Worm (Caenorhabditis elegans) whole organism, L1 larva: ENCODE data around the gene C40H1.8.

Experiments
- elt-2 ChIP-seq: sonication (generic microtip); optimal IDR thresholded peaks from 2 replicates; lab custom pipeline; 2016; ENCODE audit warnings: missing genetic modification characterization, mild to moderate bottlenecking, inconsistent platforms, missing compliant biosample characterization, missing genetic modification reagents
- hlh-17 ChIP-seq: fragments of 200-800 bp; sonication (Bioruptor generic); optimal IDR thresholded peaks from 2 replicates; lab custom pipeline; 2018; ENCODE audit warnings: missing genetic modification characterization, mild to moderate bottlenecking, missing compliant biosample characterization, moderate library complexity, borderline replicate concordance
- nhr-47 ChIP-seq: sonication (generic microtip); optimal IDR thresholded peaks from 2 replicates; lab custom pipeline; 2016; ENCODE audit warnings: mild to moderate bottlenecking, missing genetic modification characterization, moderate library complexity, missing compliant biosample characterization
- nhr-77 ChIP-seq: fragments of 150-350 bp; optimal IDR thresholded peaks from 2 replicates; lab custom pipeline; 2014; ENCODE audit warnings: missing biosample characterization, missing genetic modification characterization
- snpc-4 ChIP-seq: fragments of 150-350 bp; optimal IDR thresholded peaks from 2 replicates; lab custom pipeline; 2014; ENCODE audit warnings: missing biosample characterization, missing genetic modification characterization
- sup-37 ChIP-seq: fragments of 200-800 bp; sonication (Bioruptor generic); optimal IDR thresholded peaks from 2 replicates; lab custom pipeline; 2018; ENCODE audit warnings: mild to moderate bottlenecking, missing genetic modification characterization, missing compliant biosample characterization
- zag-1 ChIP-seq: fragments of 150-350 bp; optimal IDR thresholded peaks from 2 replicates; lab custom pipeline; 2014; ENCODE audit warnings: missing biosample characterization, missing genetic modification characterization
- ztf-11 ChIP-seq, 2 experiments: sonication (generic microtip); optimal IDR thresholded peaks; 2 replicates each; lab custom pipeline; 2016 to 2017; ENCODE audit warnings: missing genetic modification characterization in 2 of 2, missing biosample characterization in 1 of 2, missing compliant biosample characterization in 1 of 2
- ztf-4 ChIP-seq: fragments of 150-350 bp; optimal IDR thresholded peaks from 2 replicates; lab custom pipeline; 2014; ENCODE audit warnings: missing biosample characterization, missing genetic modification characterization

ce11 chrIII:9335076-9335475, 20.6 kb downstream of the C40H1.8 start:
- TF ChIP-seq ztf-4 (tag; lab: Kevin White, UChicago) (no peak), elt-2 (tag; lab: Kevin White, UChicago) (no peak), ztf-11 (tag; optimal IDR thresholded peaks at IDR 0.05; lab: Kevin White, UChicago) (no peak), nhr-47 (tag; lab: Kevin White, UChicago) (no peak), zag-1 (tag; lab: Kevin White, UChicago) (no peak), sup-37 (GFP tag; lab: Kevin White, UChicago) (no peak), snpc-4 (tag; lab: Kevin White, UChicago) (no peak), nhr-77 (tag; lab: Kevin White, UChicago) (no peak), hlh-17 (GFP tag; lab: Kevin White, UChicago) (no peak)
